Fruit fly (Drosophila melanogaster) whole organism, embryonic: Measurements from ENCODE around the gene CG43355.

Experiments
- Aef1 ChIP-seq: fragments of 200-800 bp; sonication (Bioruptor generic); IDR thresholded peaks from 3 replicates; pipeline ENCODE4 v1.3.6; 2022; ENCODE audit warnings: missing biosample characterization, missing genetic modification characterization
- Atf-2 ChIP-seq: fragments of 200-800 bp; sonication (Bioruptor generic); optimal IDR thresholded peaks from 2 replicates; lab custom pipeline; 2016; ENCODE audit warnings: missing biosample characterization, missing genetic modification characterization
- Awh ChIP-seq: fragments of 200-800 bp; sonication (Bioruptor generic); IDR thresholded peaks from 2 replicates; pipeline ENCODE4, ENCODE4 v1.3.6; 2022; ENCODE audit warnings: missing biosample characterization, missing genetic modification characterization
- BEAF-32 ChIP-seq: fragments of 200-800 bp; sonication (Bioruptor generic); optimal IDR thresholded peaks from 3 replicates; lab custom pipeline; 2017; ENCODE audit warnings: missing biosample characterization, missing genetic modification characterization, mild to moderate bottlenecking, moderate library complexity, missing genetic modification reagents
- Bgb ChIP-seq: fragments of 200-800 bp; sonication (Bioruptor generic); IDR thresholded peaks from 2 replicates; pipeline ENCODE4 v1.3.6; 2022; ENCODE audit warnings: missing biosample characterization, missing genetic modification characterization; ENCODE audit not compliant: partially characterized antibody
- BtbVII ChIP-seq: fragments of 200-800 bp; sonication (Bioruptor generic); optimal IDR thresholded peaks from 3 replicates; lab custom pipeline; 2017; ENCODE audit warnings: missing biosample characterization, mild to moderate bottlenecking, missing genetic modification characterization
- CG1024 ChIP-seq: fragments of 200-800 bp; sonication (Bioruptor generic); IDR thresholded peaks from 2 replicates; pipeline ENCODE4 v1.3.6; 2022; ENCODE audit warnings: missing biosample characterization, missing genetic modification characterization
- CG10274 ChIP-seq: fragments of 200-800 bp; sonication (Bioruptor generic); optimal IDR thresholded peaks from 3 replicates; lab custom pipeline; 2017; ENCODE audit warnings: missing biosample characterization, mild to moderate bottlenecking, missing genetic modification characterization
- CG11085 ChIP-seq: fragments of 200-800 bp; sonication (Bioruptor generic); IDR thresholded peaks from 2 replicates; pipeline ENCODE4 v1.3.6; 2022; ENCODE audit warnings: missing biosample characterization, missing genetic modification characterization
- CG11456 ChIP-seq: fragments of 200-800 bp; sonication (Bioruptor generic); IDR thresholded peaks from 3 replicates; pipeline ENCODE4 v1.3.6; 2022; ENCODE audit warnings: missing biosample characterization, missing genetic modification characterization
- CG12219 ChIP-seq: fragments of 200-800 bp; sonication (Bioruptor generic); optimal IDR thresholded peaks from 3 replicates; lab custom pipeline; 2018; ENCODE audit warnings: missing biosample characterization, mild to moderate bottlenecking, missing genetic modification characterization
- CG13287 ChIP-seq: fragments of 200-800 bp; sonication (Bioruptor generic); IDR thresholded peaks from 2 replicates; pipeline ENCODE4 v1.3.6; 2022; ENCODE audit warnings: missing biosample characterization, missing genetic modification characterization; ENCODE audit not compliant: partially characterized antibody
- CG14050 ChIP-seq: fragments of 200-800 bp; sonication (Bioruptor generic); IDR thresholded peaks from 3 replicates; pipeline ENCODE4 v1.3.6; 2022; ENCODE audit warnings: missing biosample characterization, missing genetic modification characterization
- CG15073 ChIP-seq: fragments of 200-800 bp; sonication (Bioruptor generic); optimal IDR thresholded peaks from 2 replicates; lab custom pipeline; 2016; ENCODE audit warnings: missing biosample characterization, missing genetic modification characterization
- CG1529 ChIP-seq: fragments of 200-800 bp; sonication (Bioruptor generic); optimal IDR thresholded peaks from 3 replicates; lab custom pipeline; 2018; ENCODE audit warnings: missing biosample characterization, missing genetic modification characterization
- CG15479 ChIP-seq: fragments of 200-800 bp; sonication (Bioruptor generic); optimal IDR thresholded peaks from 3 replicates; lab custom pipeline; 2019; ENCODE audit warnings: missing biosample characterization, mild to moderate bottlenecking, missing genetic modification characterization, moderate library complexity
- CG16815 ChIP-seq: fragments of 200-800 bp; sonication (Bioruptor generic); optimal IDR thresholded peaks from 3 replicates; lab custom pipeline; 2017; ENCODE audit warnings: missing biosample characterization, mild to moderate bottlenecking, missing genetic modification characterization
- CG18476 ChIP-seq: fragments of 200-800 bp; sonication (Bioruptor generic); optimal IDR thresholded peaks from 2 replicates; lab custom pipeline; 2016; ENCODE audit warnings: missing biosample characterization, mild to moderate bottlenecking, missing genetic modification characterization
- CG3407 ChIP-seq: fragments of 200-800 bp; sonication (Bioruptor generic); optimal IDR thresholded peaks from 2 replicates; lab custom pipeline; 2018; ENCODE audit warnings: missing biosample characterization, mild to moderate bottlenecking, missing genetic modification characterization
- CG6854 ChIP-seq: fragments of 200-800 bp; sonication (Bioruptor generic); optimal IDR thresholded peaks from 3 replicates; lab custom pipeline; 2017; ENCODE audit warnings: missing biosample characterization, mild to moderate bottlenecking, missing genetic modification characterization
- CG8478 ChIP-seq: fragments of >200 bp; optimal IDR thresholded peaks from 2 replicates; lab custom pipeline; 2018
- CHES-1-like ChIP-seq: fragments of 200-800 bp; sonication (Bioruptor generic); optimal IDR thresholded peaks from 2 replicates; lab custom pipeline; 2016; ENCODE audit warnings: missing biosample characterization, missing genetic modification characterization
- Camta ChIP-seq: fragments of 200-800 bp; sonication (Bioruptor generic); optimal IDR thresholded peaks from 2 replicates; lab custom pipeline; 2016; ENCODE audit warnings: missing biosample characterization, missing genetic modification characterization
- D19B ChIP-seq: fragments of 200-800 bp; sonication (Bioruptor generic); optimal IDR thresholded peaks from 2 replicates; lab custom pipeline; 2017; ENCODE audit warnings: missing biosample characterization, mild to moderate bottlenecking, missing genetic modification characterization
- ERR ChIP-seq: fragments of 200-800 bp; sonication (Bioruptor generic); optimal IDR thresholded peaks from 2 replicates; lab custom pipeline; 2016; ENCODE audit warnings: missing biosample characterization, missing genetic modification characterization
- Ets65A ChIP-seq: fragments of 200-800 bp; sonication (Bioruptor generic); peaks from one replicate; lab custom pipeline; 2016; ENCODE audit warnings: missing biosample characterization, missing genetic modification characterization
- Fer1 ChIP-seq: fragments of 200-800 bp; sonication (Bioruptor generic); optimal IDR thresholded peaks from 2 replicates; lab custom pipeline; 2017; ENCODE audit warnings: missing biosample characterization, mild to moderate bottlenecking, missing genetic modification characterization
- HmgZ ChIP-seq: fragments of 200-800 bp; sonication (Bioruptor generic); optimal IDR thresholded peaks from 2 replicates; lab custom pipeline; 2018; ENCODE audit warnings: missing biosample characterization, mild to moderate bottlenecking, missing genetic modification characterization
- Hr78 ChIP-seq, 2 experiments: fragments of 200-800 bp in 1 of 2; fragments of >200 bp in 1 of 2; sonication (Bioruptor generic) in 1 of 2; optimal IDR thresholded peaks; 2 replicates each; lab custom pipeline; 2017 to 2019; ENCODE audit warnings: missing biosample characterization in 2 of 2, missing genetic modification characterization in 2 of 2, mild to moderate bottlenecking in 1 of 2, moderate library complexity in 1 of 2
- Mad ChIP-seq: fragments of 200-800 bp; sonication (Bioruptor generic); optimal IDR thresholded peaks from 2 replicates; lab custom pipeline; 2016; ENCODE audit warnings: missing biosample characterization, missing genetic modification characterization
- Meics ChIP-seq: fragments of 200-800 bp; sonication (Bioruptor generic); optimal IDR thresholded peaks from 2 replicates; lab custom pipeline; 2017; ENCODE audit warnings: missing biosample characterization, mild to moderate bottlenecking, missing genetic modification characterization
- Ravus ChIP-seq: fragments of 200-800 bp; sonication (Bioruptor generic); IDR thresholded peaks from 2 replicates; pipeline ENCODE4 v1.3.6; 2022; ENCODE audit warnings: missing biosample characterization, missing genetic modification characterization
- Spps ChIP-seq: fragments of 200-800 bp; sonication (Bioruptor generic); optimal IDR thresholded peaks from 2 replicates; lab custom pipeline; 2018; ENCODE audit warnings: missing biosample characterization, mild to moderate bottlenecking, missing genetic modification characterization
- TFAM ChIP-seq: fragments of 200-800 bp; sonication (Bioruptor generic); optimal IDR thresholded peaks from 2 replicates; lab custom pipeline; 2017; ENCODE audit warnings: missing biosample characterization, missing genetic modification characterization, inconsistent platforms
- al ChIP-seq: fragments of 200-800 bp; sonication (Bioruptor generic); IDR thresholded peaks from 2 replicates; pipeline ENCODE4 v1.3.6; 2022; ENCODE audit warnings: missing biosample characterization, missing genetic modification characterization
- bbx ChIP-seq: fragments of 200-800 bp; sonication (Bioruptor generic); IDR thresholded peaks from 2 replicates; pipeline ENCODE4 v1.3.6; 2022; ENCODE audit warnings: missing biosample characterization, missing genetic modification characterization; ENCODE audit not compliant: partially characterized antibody
- br ChIP-seq: fragments of >200 bp; optimal IDR thresholded peaks from 2 replicates; lab custom pipeline; 2017
- chn ChIP-seq: fragments of 200-800 bp; sonication (Bioruptor generic); optimal IDR thresholded peaks from 2 replicates; lab custom pipeline; 2016; ENCODE audit warnings: missing biosample characterization, missing genetic modification characterization
- dimm ChIP-seq: fragments of 200-800 bp; sonication (Bioruptor generic); IDR thresholded peaks from 2 replicates; pipeline ENCODE4 v1.3.6; 2022; ENCODE audit warnings: missing biosample characterization, missing genetic modification characterization
- gce ChIP-seq: fragments of 200-800 bp; sonication (Bioruptor generic); IDR thresholded peaks from 3 replicates; pipeline ENCODE4 v1.3.6; 2022; ENCODE audit warnings: missing biosample characterization, missing genetic modification characterization
- h ChIP-seq: fragments of >200 bp; optimal IDR thresholded peaks from 2 replicates; lab custom pipeline; 2017
- jing ChIP-seq: fragments of 200-800 bp; sonication (Bioruptor generic); optimal IDR thresholded peaks from 2 replicates; lab custom pipeline; 2018; ENCODE audit warnings: missing biosample characterization, mild to moderate bottlenecking, missing genetic modification characterization
- knrl ChIP-seq: fragments of 200-800 bp; sonication (Bioruptor generic); IDR thresholded peaks from 3 replicates; pipeline ENCODE4 v1.3.6; 2022; ENCODE audit warnings: missing biosample characterization, missing genetic modification characterization; ENCODE audit not compliant: partially characterized antibody
- onecut ChIP-seq: fragments of 200-800 bp; sonication (Bioruptor generic); IDR thresholded peaks from 2 replicates; pipeline ENCODE4 v1.3.6; 2022; ENCODE audit warnings: missing biosample characterization, missing genetic modification characterization
- p53 ChIP-seq: fragments of 200-800 bp; sonication (Bioruptor generic); optimal IDR thresholded peaks from 2 replicates; lab custom pipeline; 2016; ENCODE audit warnings: missing biosample characterization, missing genetic modification characterization
- pho ChIP-seq: fragments of 200-800 bp; sonication (Bioruptor generic); optimal IDR thresholded peaks from 2 replicates; lab custom pipeline; 2016; ENCODE audit warnings: missing biosample characterization, missing genetic modification characterization
- pzg ChIP-seq: fragments of 200-800 bp; sonication (Bioruptor generic); optimal IDR thresholded peaks from 3 replicates; lab custom pipeline; 2018; ENCODE audit warnings: missing biosample characterization, mild to moderate bottlenecking, missing genetic modification characterization, moderate library complexity
- sc ChIP-seq, 3 experiments: fragments of >200 bp in 2 of 3; fragments of 200-800 bp in 1 of 3; sonication (Bioruptor generic) in 1 of 3; optimal IDR thresholded peaks; 2 replicates in 2 of 3; 3 replicates in 1 of 3; lab custom pipeline; 2017; ENCODE audit warnings: mild to moderate bottlenecking in 1 of 3, missing biosample characterization in 1 of 3, missing genetic modification characterization in 1 of 3, missing genetic modification reagents in 1 of 3
- tgo ChIP-seq: fragments of 200-800 bp; sonication (Bioruptor generic); IDR thresholded peaks from 3 replicates; pipeline ENCODE4 v1.3.6; 2022; ENCODE audit warnings: missing biosample characterization, missing genetic modification characterization
- unc-4 ChIP-seq: fragments of 200-800 bp; sonication (Bioruptor generic); IDR thresholded peaks from 2 replicates; pipeline ENCODE4 v1.3.6; 2022; ENCODE audit warnings: missing biosample characterization, missing genetic modification characterization; ENCODE audit not compliant: partially characterized antibody

The CG43355 gene

dm6 chr2L:11516526-11517441 lies 32.3 kb downstream of the CG43355 start, which contains the start of the genes Dlg5 and CG4970 (continued):
- TF ChIP-seq onecut (GFP tag; lab: Robert Waterston, UW) (peak; percentile 40; the same call in 1 of the 2 replicates), Ets65A (GFP tag; lab: Kevin White, UChicago) (peak; percentile 90), CG3407 (GFP tag; lab: Kevin White, UChicago) (no peak), CG13287 (GFP tag; lab: Robert Waterston, UW) (peak; percentile 79), CG16815 (GFP tag; lab: Kevin White, UChicago) (no peak), CG15073 (GFP tag; lab: Kevin White, UChicago) (no peak), TFAM (GFP tag; lab: Kevin White, UChicago) (no peak), chn (GFP tag; lab: Kevin White, UChicago) (peak; percentile 85), unc-4 (GFP tag; lab: Robert Waterston, UW) (peak; percentile 75), h (no peak), tgo (no peak), Awh (GFP tag; lab: Robert Waterston, UW) (no peak), ERR (no peak), CG14050 (GFP tag; lab: Robert Waterston, UW) (no peak), p53 (peak; percentile 17), HmgZ (tag; lab: Kevin White, UChicago) (peak; percentile 23), CG10274 (GFP tag; lab: Kevin White, UChicago) (no peak), jing (GFP tag; lab: Kevin White, UChicago) (no peak), CG18476 (no peak), BtbVII (GFP tag; lab: Kevin White, UChicago) (peak; percentile 17), BEAF-32 (GFP tag; lab: Kevin White, UChicago) (peak; percentile 86), knrl (GFP tag; lab: Robert Waterston, UW) (peak; percentile 86), CG8478 (lab: Kevin White, UChicago) (peak; percentile 91), pho (GFP tag; lab: Kevin White, UChicago) (no peak), Aef1 (GFP tag; lab: Robert Waterston, UW) (no peak; the same call in 1 of the 3 replicates), br (no peak), CHES-1-like (GFP tag; lab: Kevin White, UChicago) (no peak), bbx (GFP tag; lab: Robert Waterston, UW) (peak; percentile 86), Ravus (no peak), al (GFP tag; lab: Robert Waterston, UW) (no peak), CG12219 (GFP tag; lab: Kevin White, UChicago) (no peak), Hr78 (GFP tag; optimal IDR thresholded peaks at IDR 0.05; lab: Kevin White, UChicago) (no peak), Meics (no peak), Bgb (GFP tag; lab: Robert Waterston, UW) (peak; percentile 81), gce (no peak), dimm (GFP tag; lab: Robert Waterston, UW) (no peak), CG6854 (GFP tag; lab: Kevin White, UChicago) (no peak), D19B (GFP tag; lab: Kevin White, UChicago) (no peak), CG15479 (no peak), Mad (GFP tag; lab: Kevin White, UChicago) (no peak), sc (optimal IDR thresholded peaks at IDR 0.05; lab: Kevin White, UChicago) (no peak), sc (GFP tag; optimal IDR thresholded peaks at IDR 0.05; lab: Kevin White, UChicago) (no peak), Camta (GFP tag; lab: Kevin White, UChicago) (no peak), Fer1 (no peak), pzg (GFP tag; lab: Kevin White, UChicago) (peak; percentile 84), CG1529 (no peak), CG11456 (GFP tag; lab: Robert Waterston, UW) (no peak), Atf-2 (GFP tag; lab: Kevin White, UChicago) (no peak), CG11085 (GFP tag; lab: Robert Waterston, UW) (no peak), CG1024 (GFP tag; lab: Robert Waterston, UW) (no peak), Spps (tag; lab: Kevin White, UChicago) (no peak)
